Worm (Caenorhabditis elegans) whole organism, mixed stage, embryonic: ENCODE results near the gene C45G9.8.

Experiments used
- M03D4.4 ChIP-seq: sonication (generic microtip); optimal IDR thresholded peaks from 2 replicates; lab custom pipeline; 2017; ENCODE audit warnings: mild to moderate bottlenecking, missing genetic modification characterization, missing compliant biosample characterization
- bed-3 ChIP-seq: fragments of 200-800 bp; sonication (Bioruptor generic); optimal IDR thresholded peaks from 3 replicates; lab custom pipeline; 2018; ENCODE audit warnings: mild to moderate bottlenecking, missing genetic modification characterization, moderate library complexity, missing compliant biosample characterization
- blmp-1 ChIP-seq: fragments of 150-350 bp; optimal IDR thresholded peaks from 2 replicates; lab custom pipeline; 2014; ENCODE audit warnings: missing biosample characterization, missing genetic modification characterization
- ceh-39 ChIP-seq: fragments of 150-350 bp; optimal IDR thresholded peaks from 2 replicates; lab custom pipeline; 2014; ENCODE audit warnings: missing biosample characterization, missing genetic modification characterization
- ceh-43 ChIP-seq: fragments of 200-800 bp; sonication (Bioruptor generic); optimal IDR thresholded peaks from 2 replicates; lab custom pipeline; 2018; ENCODE audit warnings: mild to moderate bottlenecking, missing genetic modification characterization, moderate library complexity, missing compliant biosample characterization
- ceh-83 ChIP-seq: fragments of 200-800 bp; sonication (Bioruptor generic); optimal IDR thresholded peaks from 2 replicates; lab custom pipeline; 2018; ENCODE audit warnings: mild to moderate bottlenecking, missing genetic modification characterization, missing compliant biosample characterization
- ces-1 ChIP-seq: fragments of 150-350 bp; optimal IDR thresholded peaks from 2 replicates; lab custom pipeline; 2014; ENCODE audit warnings: missing biosample characterization, missing genetic modification reagents, missing genetic modification characterization
- cnd-1 ChIP-seq: fragments of 200-800 bp; sonication (Bioruptor generic); optimal IDR thresholded peaks from 2 replicates; lab custom pipeline; 2018; ENCODE audit warnings: mild to moderate bottlenecking, missing genetic modification characterization, missing compliant biosample characterization
- drap-1 ChIP-seq: fragments of 200-800 bp; sonication (Bioruptor generic); optimal IDR thresholded peaks from 3 replicates; lab custom pipeline; 2018; ENCODE audit warnings: mild to moderate bottlenecking, missing genetic modification characterization, missing compliant biosample characterization
- elt-1 ChIP-seq: sonication (generic microtip); optimal IDR thresholded peaks from 2 replicates; lab custom pipeline; 2017; ENCODE audit warnings: missing genetic modification characterization, mild to moderate bottlenecking, missing compliant biosample characterization, antibody characterized with exemption, moderate library complexity, borderline replicate concordance; ENCODE audit not compliant: insufficient read depth
- elt-3 ChIP-seq: fragments of 150-350 bp; optimal IDR thresholded peaks from 2 replicates; lab custom pipeline; 2014; ENCODE audit warnings: missing biosample characterization, missing genetic modification characterization
- flh-1 ChIP-seq: fragments of 200-800 bp; sonication (Bioruptor generic); optimal IDR thresholded peaks from 2 replicates; lab custom pipeline; 2018; ENCODE audit warnings: mild to moderate bottlenecking, missing genetic modification characterization, moderate library complexity, missing compliant biosample characterization
- ham-2 ChIP-seq: fragments of 200-800 bp; sonication (Bioruptor generic); optimal IDR thresholded peaks from 2 replicates; lab custom pipeline; 2018; ENCODE audit warnings: mild to moderate bottlenecking, missing genetic modification characterization, missing compliant biosample characterization
- hlh-1 ChIP-seq: fragments of 150-350 bp; optimal IDR thresholded peaks from 2 replicates; lab custom pipeline; 2014; ENCODE audit warnings: missing biosample characterization, missing genetic modification reagents, missing genetic modification characterization
- lin-13 ChIP-seq: fragments of 150-350 bp; optimal IDR thresholded peaks from 2 replicates; lab custom pipeline; 2014; ENCODE audit warnings: missing biosample characterization, missing genetic modification characterization
- lin-32 ChIP-seq: fragments of 200-800 bp; sonication (Bioruptor generic); optimal IDR thresholded peaks from 2 replicates; lab custom pipeline; 2018; ENCODE audit warnings: mild to moderate bottlenecking, missing genetic modification characterization, missing compliant biosample characterization
- lsy-2 ChIP-seq: fragments of 150-350 bp; optimal IDR thresholded peaks from 2 replicates; lab custom pipeline; 2014; ENCODE audit warnings: missing biosample characterization, missing genetic modification characterization
- mab-5 ChIP-seq: fragments of 150-350 bp; optimal IDR thresholded peaks from 2 replicates; lab custom pipeline; 2014; ENCODE audit warnings: missing biosample characterization, missing genetic modification characterization
- mep-1 ChIP-seq: fragments of 150-350 bp; optimal IDR thresholded peaks from 2 replicates; lab custom pipeline; 2017; ENCODE audit warnings: missing biosample characterization, missing genetic modification reagents, missing genetic modification characterization, inconsistent platforms
- mls-2 ChIP-seq: sonication (generic microtip); optimal IDR thresholded peaks from 2 replicates; lab custom pipeline; 2016; ENCODE audit warnings: mild to moderate bottlenecking, missing genetic modification characterization, moderate library complexity, missing compliant biosample characterization
- nhr-12 ChIP-seq: fragments of 150-350 bp; optimal IDR thresholded peaks from 2 replicates; lab custom pipeline; 2014; ENCODE audit warnings: missing biosample characterization, missing genetic modification characterization
- nhr-2 ChIP-seq: fragments of 150-350 bp; optimal IDR thresholded peaks from 2 replicates; lab custom pipeline; 2014; ENCODE audit warnings: missing biosample characterization, missing genetic modification characterization
- nhr-237 ChIP-seq: fragments of 150-350 bp; optimal IDR thresholded peaks from 2 replicates; lab custom pipeline; 2014; ENCODE audit warnings: missing biosample characterization, missing genetic modification characterization
- nhr-28 ChIP-seq: fragments of 150-350 bp; optimal IDR thresholded peaks from 2 replicates; lab custom pipeline; 2014; ENCODE audit warnings: missing biosample characterization, missing genetic modification characterization
- nhr-76 ChIP-seq: sonication (generic microtip); optimal IDR thresholded peaks from 2 replicates; lab custom pipeline; 2017; ENCODE audit warnings: missing biosample characterization, missing genetic modification characterization
- pha-4 ChIP-seq: fragments of 150-350 bp; optimal IDR thresholded peaks from 2 replicates; lab custom pipeline; 2018; ENCODE audit warnings: missing biosample characterization, missing genetic modification reagents, missing genetic modification characterization
- sem-2 ChIP-seq: fragments of 200-800 bp; sonication (Bioruptor generic); optimal IDR thresholded peaks from 2 replicates; lab custom pipeline; 2018; ENCODE audit warnings: mild to moderate bottlenecking, missing genetic modification characterization, missing compliant biosample characterization
- snpc-4 ChIP-seq: fragments of 150-350 bp; optimal IDR thresholded peaks from 2 replicates; lab custom pipeline; 2014; ENCODE audit warnings: missing biosample characterization, missing genetic modification characterization
- sptf-1 ChIP-seq: sonication (generic microtip); optimal IDR thresholded peaks from 2 replicates; lab custom pipeline; 2017; ENCODE audit warnings: mild to moderate bottlenecking, missing genetic modification characterization, moderate library complexity, missing compliant biosample characterization
- tbx-8 ChIP-seq: fragments of 200-800 bp; sonication (Bioruptor generic); optimal IDR thresholded peaks from 2 replicates; lab custom pipeline; 2018; ENCODE audit warnings: mild to moderate bottlenecking, missing genetic modification characterization, moderate library complexity, missing compliant biosample characterization
- unc-120 ChIP-seq: sonication (generic microtip); optimal IDR thresholded peaks from 2 replicates; lab custom pipeline; 2017; ENCODE audit warnings: missing genetic modification characterization, missing compliant biosample characterization; ENCODE audit not compliant: poor library complexity, severe bottlenecking
- unc-39 ChIP-seq: fragments of 150-350 bp; optimal IDR thresholded peaks from 2 replicates; lab custom pipeline; 2014; ENCODE audit warnings: missing biosample characterization, missing genetic modification characterization
- unc-62 ChIP-seq: fragments of 150-350 bp; optimal IDR thresholded peaks from 2 replicates; lab custom pipeline; 2014; ENCODE audit warnings: missing biosample characterization, missing genetic modification reagents, missing genetic modification characterization
- zip-8 ChIP-seq: fragments of 150-350 bp; optimal IDR thresholded peaks from 2 replicates; lab custom pipeline; 2014; ENCODE audit warnings: missing biosample characterization, missing genetic modification characterization
- ztf-11 ChIP-seq: fragments of 150-350 bp; optimal IDR thresholded peaks from 2 replicates; lab custom pipeline; 2014; ENCODE audit warnings: missing biosample characterization, missing genetic modification characterization

The C45G9.8 gene

DNA sequence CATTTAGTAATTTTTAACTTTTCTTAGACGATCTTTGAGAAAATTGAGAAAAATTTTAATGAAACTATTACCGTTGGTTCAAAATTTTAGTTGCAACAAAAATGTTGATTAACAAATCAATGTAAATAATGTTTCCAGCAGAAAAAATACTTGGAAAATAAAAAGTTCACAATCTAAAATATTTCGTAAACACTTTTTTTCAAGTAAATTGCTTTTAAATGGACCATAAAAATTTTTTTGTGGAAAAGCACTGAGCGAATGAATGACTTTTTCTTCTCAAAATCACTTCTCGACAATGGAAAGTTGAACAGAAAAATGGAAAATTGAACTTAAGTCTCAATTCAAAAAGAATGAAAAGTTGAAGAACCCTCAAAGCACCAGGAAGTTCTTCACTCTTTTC lies at the start of gene C45G9.8:
Gene C45G9.8, minus strand, starts transcription at position 101 of the 400 bp plus-strand sequence.
- no peak for TF ChIP-seq zip-8
- no peak for TF ChIP-seq bed-3 (GFP tag; lab: Kevin White, UChicago)
- no peak for TF ChIP-seq lin-32 (GFP tag; lab: Kevin White, UChicago)
- no peak for TF ChIP-seq nhr-237 (tag; lab: Kevin White, UChicago)
- TF ChIP-seq drap-1 (GFP tag; lab: Kevin White, UChicago), result no peak
- no peak for TF ChIP-seq ceh-43
- TF ChIP-seq M03D4.4, result no peak
- no peak for TF ChIP-seq unc-120 (tag; lab: Kevin White, UChicago)
- no peak for TF ChIP-seq nhr-2

ce11 chrIII:5102616-5103015 lies 49.2 kb upstream of the C45G9.8 start, which contains the start of gene F54D8.6:
Gene F54D8.6 (plus strand): TSS chrIII:5102985.
- no peak for TF ChIP-seq cnd-1
- peak; percentile 13 for TF ChIP-seq mep-1
- no peak for TF ChIP-seq tbx-8 (GFP tag; lab: Kevin White, UChicago)
- TF ChIP-seq snpc-4 (tag; lab: Kevin White, UChicago), result no peak
- no peak for TF ChIP-seq M03D4.4
- TF ChIP-seq mls-2 (tag; lab: Kevin White, UChicago), result no peak
- peak; percentile 24 for TF ChIP-seq nhr-237 (tag; lab: Kevin White, UChicago)
- TF ChIP-seq lin-13 (tag; lab: Kevin White, UChicago), result no peak
- no peak for TF ChIP-seq ceh-83 (GFP tag; lab: Kevin White, UChicago)
- peak; percentile 1 for TF ChIP-seq sptf-1 (tag; lab: Kevin White, UChicago)
- peak; percentile 60 for TF ChIP-seq ces-1
- TF ChIP-seq bed-3 (GFP tag; lab: Kevin White, UChicago), result no peak
- TF ChIP-seq unc-62 (GFP tag; lab: Kevin White, UChicago), result no peak
- TF ChIP-seq unc-120 (tag; lab: Kevin White, UChicago), result no peak
- no peak for TF ChIP-seq blmp-1 (tag; lab: Kevin White, UChicago)
- TF ChIP-seq nhr-12 (tag; lab: Kevin White, UChicago), result no peak
- TF ChIP-seq lsy-2 (tag; lab: Kevin White, UChicago), result peak; percentile 72
- no peak for TF ChIP-seq elt-1 (tag; lab: Kevin White, UChicago)
- TF ChIP-seq sem-2 (GFP tag; lab: Kevin White, UChicago), result no peak
- no peak for TF ChIP-seq nhr-76 (tag; lab: Kevin White, UChicago)
- TF ChIP-seq zip-8, result no peak
- TF ChIP-seq mab-5 (tag; lab: Kevin White, UChicago), result no peak
- no peak for TF ChIP-seq ham-2
- TF ChIP-seq flh-1 (GFP tag; lab: Kevin White, UChicago), result no peak
- TF ChIP-seq nhr-2, result no peak
- TF ChIP-seq hlh-1 (tag; lab: Kevin White, UChicago), result no peak
- TF ChIP-seq drap-1 (GFP tag; lab: Kevin White, UChicago), result no peak
- TF ChIP-seq lin-32 (GFP tag; lab: Kevin White, UChicago), result no peak
- no peak for TF ChIP-seq ztf-11 (tag; lab: Kevin White, UChicago)
- no peak for TF ChIP-seq ceh-43
- TF ChIP-seq nhr-28 (tag; lab: Kevin White, UChicago), result no peak
- peak; percentile 49 for TF ChIP-seq ceh-39 (tag; lab: Kevin White, UChicago)
- peak; percentile 28 for TF ChIP-seq pha-4 (tag; lab: Kevin White, UChicago)
- TF ChIP-seq elt-3 (tag; lab: Kevin White, UChicago), result no peak
- no peak for TF ChIP-seq unc-39

DNA sequence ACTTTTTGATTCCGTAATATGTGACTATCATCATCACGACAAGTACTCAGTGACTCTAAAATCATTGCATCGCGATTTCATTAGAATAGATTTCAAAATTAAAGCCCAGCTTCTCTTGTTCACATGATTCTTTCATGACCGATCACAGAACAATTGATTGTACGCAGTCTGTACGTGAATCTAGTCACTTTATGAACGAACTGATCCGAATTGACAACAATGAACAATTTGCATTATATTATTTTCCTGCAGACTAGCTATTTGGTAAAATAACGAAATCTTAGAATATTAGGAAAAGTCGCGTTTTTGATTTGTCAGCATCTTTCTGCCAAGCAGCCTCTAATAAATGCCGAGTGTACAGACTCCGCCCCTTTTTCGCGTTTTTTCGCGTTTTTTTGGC lies 46.1 kb upstream of the C45G9.8 start:
- no peak for TF ChIP-seq nhr-2
- TF ChIP-seq nhr-237 (tag; lab: Kevin White, UChicago), result no peak
- no peak for TF ChIP-seq elt-1 (tag; lab: Kevin White, UChicago)
- no peak for TF ChIP-seq snpc-4 (tag; lab: Kevin White, UChicago)
- TF ChIP-seq nhr-76 (tag; lab: Kevin White, UChicago), result no peak
- no peak for TF ChIP-seq unc-62 (GFP tag; lab: Kevin White, UChicago)
